Worm (Caenorhabditis elegans): ENCODE measurements around the gene rps-28.

DNA sequence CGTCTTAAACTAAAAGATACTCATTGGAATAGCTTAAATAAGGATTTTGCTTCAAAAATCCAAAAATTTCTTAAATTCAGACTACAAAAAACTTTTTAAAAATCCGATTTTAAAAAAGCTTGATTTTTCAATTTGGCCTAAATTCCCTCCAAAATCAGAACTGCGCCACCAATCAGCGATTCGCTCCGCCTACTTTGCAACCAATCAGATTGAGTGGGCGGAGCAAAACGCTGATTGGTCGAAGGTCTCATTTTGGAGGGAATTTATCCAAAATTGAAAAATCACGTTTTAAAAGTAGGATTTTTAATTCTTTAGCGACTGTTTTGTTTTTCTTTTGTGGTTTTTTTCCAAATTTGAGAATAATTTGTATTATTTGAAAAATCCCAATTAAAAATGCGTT is 10.1 kb upstream of the rps-28 start:
- TF ChIP-seq W03F9.2 (tag; optimal IDR thresholded peaks at IDR 0.05) (no peak), him-1 (tag; optimal IDR thresholded peaks at IDR 0.05) (no peak), dao-5 (tag; optimal IDR thresholded peaks at IDR 0.05) (no peak)

All from whole organism, L4/young adult.